Worm (Caenorhabditis elegans) whole organism, L1 larva: ENCODE measurements around the gene vps-24.

Experiments used
- C04F5.9 ChIP-seq: sonication (generic microtip); optimal IDR thresholded peaks from 2 replicates; lab custom pipeline; 2016; ENCODE audit warnings: missing genetic modification characterization, missing compliant biosample characterization
- C34B4.2 ChIP-seq: sonication (generic microtip); optimal IDR thresholded peaks from 2 replicates; lab custom pipeline; 2017; ENCODE audit warnings: mild to moderate bottlenecking, missing genetic modification characterization, missing compliant biosample characterization
- F16B12.6 ChIP-seq: fragments of 150-350 bp; optimal IDR thresholded peaks from 2 replicates; lab custom pipeline; 2014; ENCODE audit warnings: missing biosample characterization, missing genetic modification characterization
- ama-1 ChIP-seq: fragments of 150-350 bp; optimal IDR thresholded peaks from 2 replicates; lab custom pipeline; 2014
- ceh-8 ChIP-seq: fragments of 200-800 bp; sonication (Bioruptor generic); optimal IDR thresholded peaks from 2 replicates; lab custom pipeline; 2018; ENCODE audit warnings: mild to moderate bottlenecking, missing genetic modification characterization, moderate library complexity, missing compliant biosample characterization
- dsc-1 ChIP-seq: sonication (generic microtip); optimal IDR thresholded peaks from 2 replicates; lab custom pipeline; 2016; ENCODE audit warnings: mild to moderate bottlenecking, missing genetic modification characterization, missing compliant biosample characterization
- efl-3 ChIP-seq: fragments of 200-800 bp; sonication (Bioruptor generic); optimal IDR thresholded peaks from 2 replicates; lab custom pipeline; 2018; ENCODE audit warnings: mild to moderate bottlenecking, missing genetic modification characterization, missing compliant biosample characterization
- egl-27 ChIP-seq, 2 experiments: fragments of 150-350 bp in 1 of 2; sonication (generic microtip); optimal IDR thresholded peaks; 3 replicates each; lab custom pipeline; 2017 to 2018; ENCODE audit warnings: missing biosample characterization in 2 of 2, missing genetic modification characterization in 2 of 2, missing genetic modification reagents in 2 of 2
- elt-2 ChIP-seq: sonication (generic microtip); optimal IDR thresholded peaks from 2 replicates; lab custom pipeline; 2016; ENCODE audit warnings: missing genetic modification characterization, mild to moderate bottlenecking, inconsistent platforms, missing compliant biosample characterization, missing genetic modification reagents
- elt-3 ChIP-seq, 6 experiments: fragments of 150-350 bp in 1 of 6; sonication (generic microtip); optimal IDR thresholded peaks; 2 replicates each; lab custom pipeline; 2017 to 2018; ENCODE audit warnings: missing biosample characterization in 6 of 6, missing genetic modification characterization in 6 of 6, inconsistent platforms in 1 of 6
- fkh-4 ChIP-seq: sonication (generic microtip); optimal IDR thresholded peaks from 2 replicates; lab custom pipeline; 2016; ENCODE audit warnings: missing compliant biosample characterization, missing genetic modification characterization, borderline replicate concordance
- fkh-8 ChIP-seq: sonication (generic microtip); optimal IDR thresholded peaks from 2 replicates; lab custom pipeline; 2016; ENCODE audit warnings: mild to moderate bottlenecking, missing genetic modification characterization, missing compliant biosample characterization
- grh-1 ChIP-seq: fragments of 200-800 bp; sonication (Bioruptor generic); IDR thresholded peaks from 2 replicates; pipeline ENCODE4 v1.3.6; 2022; ENCODE audit warnings: missing genetic modification reagents, missing genetic modification characterization, missing compliant biosample characterization
- hlh-4 ChIP-seq: sonication (generic microtip); optimal IDR thresholded peaks from 2 replicates; lab custom pipeline; 2016; ENCODE audit warnings: mild to moderate bottlenecking, missing genetic modification characterization, missing compliant biosample characterization
- jun-1 ChIP-seq: fragments of 150-350 bp; optimal IDR thresholded peaks from 2 replicates; lab custom pipeline; 2014; ENCODE audit warnings: missing biosample characterization, missing genetic modification reagents, missing genetic modification characterization
- lin-13 ChIP-seq: fragments of 150-350 bp; optimal IDR thresholded peaks from 2 replicates; lab custom pipeline; 2014; ENCODE audit warnings: missing biosample characterization, missing genetic modification reagents, missing genetic modification characterization
- lin-15B ChIP-seq: fragments of 150-350 bp; sonication (generic microtip); optimal IDR thresholded peaks from 3 replicates; lab custom pipeline; 2014; ENCODE audit warnings: missing biosample characterization, missing genetic modification characterization
- mdl-1 ChIP-seq, 2 experiments: fragments of 150-350 bp; optimal IDR thresholded peaks; 2 replicates each; lab custom pipeline; 2014 to 2017; ENCODE audit warnings: missing biosample characterization in 2 of 2, missing genetic modification characterization in 2 of 2, inconsistent platforms in 1 of 2
- nhr-12 ChIP-seq: sonication (generic microtip); optimal IDR thresholded peaks from 2 replicates; lab custom pipeline; 2017; ENCODE audit warnings: missing biosample characterization, missing genetic modification characterization
- nhr-237 ChIP-seq: fragments of 150-350 bp; optimal IDR thresholded peaks from 2 replicates; lab custom pipeline; 2014; ENCODE audit warnings: missing biosample characterization, missing genetic modification characterization
- nhr-28 ChIP-seq: fragments of 150-350 bp; optimal IDR thresholded peaks from 2 replicates; lab custom pipeline; 2014; ENCODE audit warnings: missing biosample characterization, missing genetic modification characterization
- nhr-47 ChIP-seq: sonication (generic microtip); optimal IDR thresholded peaks from 2 replicates; lab custom pipeline; 2016; ENCODE audit warnings: mild to moderate bottlenecking, missing genetic modification characterization, moderate library complexity, missing compliant biosample characterization
- nhr-76 ChIP-seq: sonication (generic microtip); optimal IDR thresholded peaks from 2 replicates; lab custom pipeline; 2017; ENCODE audit warnings: missing biosample characterization, missing genetic modification characterization
- nhr-84 ChIP-seq: sonication (generic microtip); optimal IDR thresholded peaks from 2 replicates; lab custom pipeline; 2017; ENCODE audit warnings: missing biosample characterization, missing genetic modification characterization
- nhr-85 ChIP-seq: sonication (generic microtip); peaks from one replicate; lab custom pipeline; 2016; ENCODE audit warnings: missing genetic modification characterization, inconsistent platforms, missing compliant biosample characterization
- pax-3 ChIP-seq: fragments of 200-800 bp; sonication (Bioruptor generic); optimal IDR thresholded peaks from 2 replicates; lab custom pipeline; 2018; ENCODE audit warnings: mild to moderate bottlenecking, missing genetic modification characterization, moderate library complexity, missing compliant biosample characterization
- pqm-1 ChIP-seq: sonication (generic microtip); optimal IDR thresholded peaks from 3 replicates; lab custom pipeline; 2017; ENCODE audit warnings: missing biosample characterization, missing genetic modification characterization
- skn-1 ChIP-seq: fragments of 150-350 bp; optimal IDR thresholded peaks from 2 replicates; lab custom pipeline; 2014; ENCODE audit warnings: missing biosample characterization, missing genetic modification characterization
- swsn-7 ChIP-seq: sonication (generic microtip); optimal IDR thresholded peaks from 2 replicates; lab custom pipeline; 2016; ENCODE audit warnings: missing genetic modification characterization, missing compliant biosample characterization
- unc-30 ChIP-seq: sonication (generic microtip); optimal IDR thresholded peaks from 2 replicates; lab custom pipeline; 2017; ENCODE audit warnings: missing biosample characterization, missing genetic modification characterization
- unc-86 ChIP-seq: sonication (generic microtip); optimal IDR thresholded peaks from 2 replicates; lab custom pipeline; 2016; ENCODE audit warnings: missing genetic modification characterization, missing compliant biosample characterization
- unc-98 ChIP-seq: fragments of 200-800 bp; sonication (Bioruptor generic); IDR thresholded peaks from 2 replicates; pipeline ENCODE4 v1.3.6; 2022; ENCODE audit warnings: missing genetic modification characterization, missing compliant biosample characterization
- ztf-11 ChIP-seq, 2 experiments: sonication (generic microtip); optimal IDR thresholded peaks; 2 replicates each; lab custom pipeline; 2016 to 2017; ENCODE audit warnings: missing genetic modification characterization in 2 of 2, missing biosample characterization in 1 of 2, missing compliant biosample characterization in 1 of 2
- ztf-4 ChIP-seq: fragments of 150-350 bp; optimal IDR thresholded peaks from 2 replicates; lab custom pipeline; 2014; ENCODE audit warnings: missing biosample characterization, missing genetic modification characterization

vps-24 gene

DNA sequence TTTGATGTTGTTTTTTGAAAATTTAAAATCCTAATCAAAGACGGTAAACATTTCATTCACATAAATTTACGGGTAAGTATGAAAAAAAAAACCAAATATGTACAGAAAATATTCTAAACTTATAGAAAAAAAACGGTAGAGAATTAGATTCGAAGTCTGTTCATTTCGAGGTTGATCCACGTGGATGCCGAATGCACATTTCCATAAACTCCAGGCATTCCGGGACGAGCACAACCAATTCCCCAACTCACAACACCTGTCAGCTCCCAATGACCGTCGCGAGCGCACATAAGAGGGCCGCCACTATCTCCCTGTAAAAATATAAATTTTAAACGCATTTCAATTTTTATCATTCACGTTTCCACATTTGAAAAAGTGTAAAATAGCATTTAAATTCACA lies 45.7 kb upstream of the vps-24 start:
- TF ChIP-seq C04F5.9 (tag; lab: Kevin White, UChicago) (no peak), nhr-85 (tag; lab: Kevin White, UChicago) (peak; percentile 59), fkh-8 (tag; lab: Kevin White, UChicago) (no peak), elt-2 (tag; lab: Kevin White, UChicago) (peak; percentile 7), ceh-8 (GFP tag; lab: Kevin White, UChicago) (no peak), ztf-4 (tag; lab: Kevin White, UChicago) (no peak), elt-3 (tag; optimal IDR thresholded peaks at IDR 0.05; lab: Kevin White, UChicago) (no peak), ama-1 (lab: Kevin White, UChicago) (no peak), F16B12.6 (tag; lab: Kevin White, UChicago) (no peak)
- TF ChIP-seq, all 84 proteins: peak for 2

DNA sequence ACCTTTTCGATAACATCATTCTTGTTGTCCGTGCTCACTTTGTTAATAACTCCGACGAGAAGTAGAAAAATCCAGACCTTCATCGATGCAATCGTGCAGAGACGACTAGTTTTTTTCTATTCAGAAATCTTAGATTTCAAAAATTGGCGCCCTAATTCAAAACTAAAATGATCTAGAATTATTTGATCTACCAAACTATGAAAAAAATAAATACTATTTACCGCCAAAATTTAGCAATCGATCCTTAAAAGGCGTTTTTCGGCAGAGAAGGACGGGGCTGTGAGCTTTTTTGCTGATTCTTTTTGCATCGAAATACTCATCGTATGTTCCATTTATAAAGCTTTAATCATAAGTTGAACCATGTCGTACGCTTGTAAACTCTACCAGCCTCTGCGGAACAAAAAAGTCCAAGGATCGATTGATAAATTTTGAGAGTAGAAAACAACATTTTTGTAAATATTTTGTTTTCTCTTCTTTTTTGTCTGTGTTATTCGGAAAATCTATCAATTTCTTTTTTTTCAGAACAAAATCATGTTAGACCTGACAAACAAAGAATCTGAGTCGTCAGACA lies 44.3 kb upstream of the vps-24 start, which contains the start of the genes try-1 and zyg-12:
Gene try-1 (minus strand): TSS at position 148 of the 571 bp plus-strand sequence.
Gene zyg-12 (plus strand): TSS at position 521 of the 571 bp plus-strand sequence.
- TF ChIP-seq swsn-7 (no peak), pax-3 (tag; lab: Kevin White, UChicago) (no peak), unc-86 (tag; lab: Kevin White, UChicago) (no peak), ama-1 (lab: Kevin White, UChicago) (no peak), nhr-47 (tag; lab: Kevin White, UChicago) (no peak), nhr-237 (tag; lab: Kevin White, UChicago) (no peak), lin-13 (GFP tag; lab: Kevin White, UChicago) (no peak), mdl-1 (tag; optimal IDR thresholded peaks at IDR 0.05; lab: Kevin White, UChicago) (no peak), hlh-4 (no peak), ztf-4 (tag; lab: Kevin White, UChicago) (no peak), pqm-1 (no peak), jun-1 (no peak), fkh-4 (tag; lab: Kevin White, UChicago) (no peak), efl-3 (GFP tag; lab: Kevin White, UChicago) (no peak), grh-1 (GFP tag; lab: Robert Waterston, UW) (no peak), nhr-85 (tag; lab: Kevin White, UChicago) (no peak), nhr-12 (tag; lab: Kevin White, UChicago) (no peak)

DNA sequence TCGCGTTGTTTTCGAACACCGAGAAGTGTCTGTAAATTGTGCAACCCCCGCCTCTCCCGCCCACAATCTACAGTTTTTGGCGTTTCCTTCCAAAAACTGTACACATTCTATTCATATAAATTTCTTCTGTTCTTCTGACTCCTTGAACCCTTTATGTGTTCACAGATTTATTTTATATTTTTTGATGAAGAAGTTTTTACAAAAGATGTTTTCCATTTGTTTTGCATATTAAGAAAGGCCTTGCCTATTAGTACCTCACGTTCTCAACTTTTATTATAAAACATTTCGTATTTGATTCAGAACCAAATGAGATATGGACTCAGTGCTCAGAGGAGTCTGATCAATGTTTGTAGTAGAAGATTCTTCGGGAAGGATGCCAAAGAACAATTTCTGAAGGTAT lies 40.5 kb upstream of the vps-24 start, which contains the start of gene ndx-3:
Gene ndx-3 (plus strand): TSS at position 301 of the 400 bp plus-strand sequence.
- TF ChIP-seq skn-1 (tag; lab: Kevin White, UChicago) (no peak), nhr-84 (no peak), fkh-4 (tag; lab: Kevin White, UChicago) (no peak), egl-27 (tag; optimal IDR thresholded peaks at IDR 0.05; lab: Kevin White, UChicago) (no peak), jun-1 (no peak), unc-30 (tag; lab: Kevin White, UChicago) (no peak), nhr-76 (tag; lab: Kevin White, UChicago) (no peak), ztf-11 (tag; optimal IDR thresholded peaks at IDR 0.05; lab: Kevin White, UChicago) (no peak), nhr-28 (tag; lab: Kevin White, UChicago) (no peak), lin-15B (no peak), pax-3 (tag; lab: Kevin White, UChicago) (no peak)

DNA sequence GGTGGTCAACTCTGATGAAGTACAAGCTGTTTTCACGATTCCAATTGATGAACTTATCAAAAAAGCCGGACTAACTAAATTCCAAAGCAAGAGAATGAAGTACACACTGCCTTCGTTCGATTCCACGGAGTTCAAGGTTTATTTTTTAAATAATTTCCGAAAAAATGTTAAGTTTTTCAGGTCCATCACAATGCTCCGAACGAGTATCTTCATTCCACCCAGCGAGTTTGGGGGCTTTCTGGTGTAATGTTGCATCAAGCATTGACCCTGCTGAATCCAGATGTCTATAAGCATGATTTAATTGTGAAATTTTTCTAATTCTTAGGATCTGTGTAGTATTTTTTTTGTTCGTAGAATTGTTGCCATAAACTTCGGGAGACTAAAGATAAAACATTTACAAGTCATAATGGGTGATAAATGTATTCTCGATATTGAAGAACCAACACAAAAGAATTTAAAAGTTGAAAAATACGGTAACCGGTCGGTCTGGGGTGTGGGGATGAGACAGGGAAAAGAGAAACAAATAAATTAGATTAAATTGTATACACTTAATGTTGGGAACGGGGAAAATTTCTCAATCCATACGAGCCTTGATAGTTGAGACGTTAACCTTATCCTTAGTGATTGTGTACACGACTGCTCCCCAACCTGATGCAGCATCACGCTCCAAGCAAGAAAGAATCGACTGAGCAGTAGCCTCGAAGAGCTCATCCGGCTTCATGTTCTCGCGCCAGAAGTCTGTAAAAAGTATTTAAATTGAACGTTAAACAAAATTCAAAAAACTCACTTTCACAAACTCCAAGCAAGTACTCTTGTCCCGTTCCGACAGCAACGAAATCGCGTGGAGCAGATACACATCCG lies 39.5 kb upstream of the vps-24 start:
- peak; percentile 32 for TF ChIP-seq dsc-1 (tag; lab: Kevin White, UChicago)
- TF ChIP-seq unc-98 (GFP tag; lab: Robert Waterston, UW) = no peak
- peak; percentile 59 for TF ChIP-seq nhr-85 (tag; lab: Kevin White, UChicago)
- no peak for TF ChIP-seq ama-1 (lab: Kevin White, UChicago)
- no peak for TF ChIP-seq C34B4.2 (tag; lab: Kevin White, UChicago)
- TF ChIP-seq, all 84 proteins: peak for 2
